Worm (Caenorhabditis elegans): ENCODE results near the gene Y6G8.8.

Y6G8.8 gene

DNA sequence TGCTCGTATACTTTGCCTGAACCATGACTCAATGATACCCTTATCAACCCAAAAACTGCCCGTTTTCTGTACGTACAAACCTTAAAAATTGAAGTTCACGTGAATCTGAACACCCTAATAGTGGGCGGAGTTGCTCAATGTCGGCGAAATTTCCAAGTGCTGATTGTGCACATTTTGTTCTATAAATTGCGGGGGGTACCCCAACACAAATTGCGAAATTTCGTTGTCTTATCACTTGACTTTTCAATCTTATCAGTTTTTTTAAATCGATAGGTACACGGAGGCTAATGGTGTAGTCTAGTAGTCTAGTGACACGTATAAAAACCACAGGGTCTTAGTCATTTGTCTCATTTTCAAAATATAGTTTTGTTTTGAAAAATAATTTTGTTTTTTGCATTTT is 38.9 kb downstream of the Y6G8.8 start, which contains the start of gene fbxa-108:
TSS of gene fbxa-108 (minus strand) at position 158 of the 400 bp plus-strand sequence.
- TF ChIP-seq nhr-28 (tag; optimal IDR thresholded peaks at IDR 0.05) (no peak), blmp-1 (tag; optimal IDR thresholded peaks at IDR 0.05) (no peak), lsy-2 (tag; optimal IDR thresholded peaks at IDR 0.05) (no peak), unc-39 (tag; optimal IDR thresholded peaks at IDR 0.05) (no peak), mep-1 (tag; optimal IDR thresholded peaks at IDR 0.05) (no peak), mls-2 (tag; optimal IDR thresholded peaks at IDR 0.05) (no peak), elt-1 (tag; optimal IDR thresholded peaks at IDR 0.05; ENCODE audit: borderline replicate concordance, insufficient read depth) (no peak), sem-2 (GFP tag; optimal IDR thresholded peaks at IDR 0.05) (no peak)

ce11 chrV:17660003-17660402 is 39.6 kb downstream of the Y6G8.8 start, which contains the start of gene dgat-2:
TSS of gene dgat-2 (plus strand) at chrV:17660303.
- no peak for TF ChIP-seq unc-120 (tag; optimal IDR thresholded peaks at IDR 0.05; ENCODE audit: poor library complexity, severe bottlenecking)
- no peak for TF ChIP-seq zip-8 (tag; optimal IDR thresholded peaks at IDR 0.05)
- TF ChIP-seq drap-1 (GFP tag; optimal IDR thresholded peaks at IDR 0.05): no peak
- TF ChIP-seq lin-13 (tag; optimal IDR thresholded peaks at IDR 0.05): no peak
- TF ChIP-seq ceh-43 (GFP tag; optimal IDR thresholded peaks at IDR 0.05): no peak
- no peak for TF ChIP-seq mls-2 (tag; optimal IDR thresholded peaks at IDR 0.05)
- TF ChIP-seq ceh-39 (tag; optimal IDR thresholded peaks at IDR 0.05): no peak
- no peak for TF ChIP-seq mep-1 (tag; optimal IDR thresholded peaks at IDR 0.05)
- no peak for TF ChIP-seq tbx-8 (GFP tag; optimal IDR thresholded peaks at IDR 0.05)
- TF ChIP-seq elt-1 (tag; optimal IDR thresholded peaks at IDR 0.05; ENCODE audit: borderline replicate concordance, insufficient read depth): no peak

DNA sequence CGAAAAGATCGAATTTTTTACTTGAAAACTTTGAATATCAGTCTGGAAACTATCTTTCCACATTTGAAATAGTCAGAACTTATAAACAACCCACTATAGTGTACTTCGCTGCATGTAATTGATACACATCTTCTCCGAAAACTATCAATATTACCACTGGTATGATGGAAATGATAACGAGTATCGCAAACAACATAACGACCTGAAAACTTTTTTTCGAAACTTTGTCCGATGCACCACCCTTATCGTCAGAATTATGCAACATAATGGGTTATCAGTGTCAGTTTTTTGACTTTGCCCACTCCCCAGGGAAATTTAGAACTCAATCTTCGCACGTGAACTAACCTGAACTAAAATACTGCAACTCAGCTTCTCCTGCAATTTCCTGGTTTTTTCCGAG is 41.9 kb downstream of the Y6G8.8 start:
- no peak for TF ChIP-seq tbx-8 (GFP tag; optimal IDR thresholded peaks at IDR 0.05)
- TF ChIP-seq sem-2 (GFP tag; optimal IDR thresholded peaks at IDR 0.05): no peak

DNA sequence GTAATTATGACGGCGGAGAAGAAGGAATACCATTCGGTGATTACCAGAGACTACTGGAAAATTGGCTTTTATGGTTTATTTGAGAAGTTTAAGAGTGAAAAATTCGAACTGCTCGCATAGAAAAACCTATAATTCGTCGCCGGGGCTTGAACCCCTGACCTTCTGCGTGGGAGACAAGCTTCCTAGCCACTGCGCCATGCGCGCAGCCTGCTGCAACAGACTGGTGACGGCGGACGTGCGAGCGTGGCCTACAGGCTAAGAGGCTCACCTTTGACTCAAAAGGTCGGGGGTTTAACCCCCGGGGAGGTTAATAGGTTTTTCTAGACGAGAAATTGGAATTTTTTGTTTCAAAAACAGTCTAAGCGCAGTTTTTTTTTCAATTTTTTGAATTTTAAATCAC is 44.0 kb downstream of the Y6G8.8 start:
- TF ChIP-seq M03D4.4 (tag; optimal IDR thresholded peaks at IDR 0.05): no peak
- no peak for TF ChIP-seq bed-3 (GFP tag; optimal IDR thresholded peaks at IDR 0.05)
- TF ChIP-seq mls-2 (tag; optimal IDR thresholded peaks at IDR 0.05): no peak
- no peak for TF ChIP-seq zip-8 (tag; optimal IDR thresholded peaks at IDR 0.05)

ce11 chrV:17665906-17666305 is 45.5 kb downstream of the Y6G8.8 start, which contains the start of gene F59A1.11:
TSS of gene F59A1.11 (minus strand) at chrV:17666006.
- TF ChIP-seq blmp-1 (tag; optimal IDR thresholded peaks at IDR 0.05) (no peak), mab-5 (tag; optimal IDR thresholded peaks at IDR 0.05) (no peak), ham-2 (GFP tag; optimal IDR thresholded peaks at IDR 0.05) (no peak), ces-1 (GFP tag; optimal IDR thresholded peaks at IDR 0.05) (no peak), ztf-11 (tag; optimal IDR thresholded peaks at IDR 0.05) (no peak), unc-120 (tag; optimal IDR thresholded peaks at IDR 0.05; ENCODE audit: poor library complexity, severe bottlenecking) (no peak), hlh-1 (tag; optimal IDR thresholded peaks at IDR 0.05) (no peak), M03D4.4 (tag; optimal IDR thresholded peaks at IDR 0.05) (no peak), elt-1 (tag; optimal IDR thresholded peaks at IDR 0.05; ENCODE audit: borderline replicate concordance, insufficient read depth) (no peak), unc-62 (GFP tag; optimal IDR thresholded peaks at IDR 0.05) (no peak), cnd-1 (tag; optimal IDR thresholded peaks at IDR 0.05) (no peak), nhr-237 (tag; optimal IDR thresholded peaks at IDR 0.05) (no peak), ceh-39 (tag; optimal IDR thresholded peaks at IDR 0.05) (no peak), mep-1 (tag; optimal IDR thresholded peaks at IDR 0.05) (no peak)

DNA sequence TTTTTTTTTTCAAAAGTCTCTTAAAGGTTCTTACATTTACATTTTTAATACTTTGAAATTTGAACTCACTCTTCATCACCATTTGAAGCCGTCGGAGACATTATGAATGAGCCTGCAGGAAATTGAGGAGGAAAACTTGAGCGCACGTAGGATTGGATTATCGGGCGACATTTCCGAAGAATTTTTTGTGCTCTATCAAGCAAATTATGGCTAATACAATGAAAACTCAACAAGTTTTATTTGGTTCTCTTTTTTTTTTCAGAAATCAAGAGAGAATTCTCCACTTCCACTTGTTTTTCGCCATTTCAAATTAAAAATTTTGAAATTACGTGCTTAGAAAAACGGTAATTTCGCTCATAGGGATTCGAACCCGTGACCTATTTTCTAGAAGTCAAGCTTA is 47.3 kb downstream of the Y6G8.8 start, which contains the start of gene F59A1.12:
TSS of gene F59A1.12 (minus strand) at position 101 of the 400 bp plus-strand sequence.
- no peak for TF ChIP-seq blmp-1 (tag; optimal IDR thresholded peaks at IDR 0.05)
- no peak for TF ChIP-seq flh-1 (GFP tag; optimal IDR thresholded peaks at IDR 0.05)
- no peak for TF ChIP-seq nhr-76 (tag; optimal IDR thresholded peaks at IDR 0.05)
- no peak for TF ChIP-seq tbx-8 (GFP tag; optimal IDR thresholded peaks at IDR 0.05)
- no peak for TF ChIP-seq cnd-1 (tag; optimal IDR thresholded peaks at IDR 0.05)
- TF ChIP-seq ham-2 (GFP tag; optimal IDR thresholded peaks at IDR 0.05): no peak
- TF ChIP-seq unc-120 (tag; optimal IDR thresholded peaks at IDR 0.05; ENCODE audit: poor library complexity, severe bottlenecking): no peak
- TF ChIP-seq snpc-4 (tag; optimal IDR thresholded peaks at IDR 0.05): no peak
- no peak for TF ChIP-seq mep-1 (tag; optimal IDR thresholded peaks at IDR 0.05)
- TF ChIP-seq pha-4 (tag; optimal IDR thresholded peaks at IDR 0.05): no peak
- TF ChIP-seq elt-3 (tag; optimal IDR thresholded peaks at IDR 0.05): no peak
- no peak for TF ChIP-seq lin-13 (tag; optimal IDR thresholded peaks at IDR 0.05)
- no peak for TF ChIP-seq nhr-12 (tag; optimal IDR thresholded peaks at IDR 0.05)
- TF ChIP-seq unc-39 (tag; optimal IDR thresholded peaks at IDR 0.05): no peak
- TF ChIP-seq ceh-83 (GFP tag; optimal IDR thresholded peaks at IDR 0.05): no peak
- no peak for TF ChIP-seq hlh-1 (tag; optimal IDR thresholded peaks at IDR 0.05)
